Fruit fly (Drosophila melanogaster): ENCODE results near the gene CG42523.

The CG42523 gene

dm6 chr2L:4794524-4794804 is 31.8 kb downstream of the CG42523 start, which contains the start of gene CG3294 (continued):
- TF ChIP-seq BEAF-32 (GFP tag; optimal IDR thresholded peaks at IDR 0.05) (peak; percentile 26), CG10366 (GFP tag; IDR thresholded peaks at IDR 0.05) (peak; percentile 73), CG1603 (tag; optimal IDR thresholded peaks at IDR 0.05) (no peak), E2f2 (GFP tag; IDR thresholded peaks at IDR 0.05) (peak; percentile 54), phol (tag; optimal IDR thresholded peaks at IDR 0.05) (peak; percentile 14), inv (GFP tag; IDR thresholded peaks at IDR 0.05; ENCODE audit: partially characterized antibody) (no peak), emc (GFP tag; optimal IDR thresholded peaks at IDR 0.05) (no peak)

dm6 chr2L:4797643-4798042 is 34.9 kb downstream of the CG42523 start:
- TF ChIP-seq Six4 (GFP tag; optimal IDR thresholded peaks at IDR 0.05) (no peak), ash1 (GFP tag; optimal IDR thresholded peaks at IDR 0.05) (no peak), Hr78 (GFP tag; optimal IDR thresholded peaks at IDR 0.05) (peak in 1 of 2 experiments; percentile 29), CG13287 (GFP tag; IDR thresholded peaks at IDR 0.05; ENCODE audit: partially characterized antibody) (no peak), CG4730 (GFP tag; IDR thresholded peaks at IDR 0.05) (no peak), Drgx (GFP tag; IDR thresholded peaks at IDR 0.05) (peak; percentile 73), CG12659 (GFP tag; optimal IDR thresholded peaks at IDR 0.05) (no peak), ken (GFP tag; IDR thresholded peaks at IDR 0.05) (no peak), CG3726 (GFP tag; IDR thresholded peaks at IDR 0.05) (no peak), CG5180 (GFP tag; optimal IDR thresholded peaks at IDR 0.05) (no peak), Meics (GFP tag; optimal IDR thresholded peaks at IDR 0.05) (no peak), sens (GFP tag) (peak; percentile 59), CG4424 (GFP tag; optimal IDR thresholded peaks at IDR 0.05) (peak; percentile 39), crc (GFP tag; optimal IDR thresholded peaks at IDR 0.05) (no peak), CG1832 (GFP tag; optimal IDR thresholded peaks at IDR 0.05) (no peak), phol (tag; optimal IDR thresholded peaks at IDR 0.05) (peak; percentile 29), lov (optimal IDR thresholded peaks at IDR 0.05) (no peak), lov (GFP tag; IDR thresholded peaks at IDR 0.05) (no peak), Xrp1 (GFP tag; IDR thresholded peaks at IDR 0.05) (peak; percentile 53), trem (tag; optimal IDR thresholded peaks at IDR 0.05) (peak; percentile 1), Asciz (GFP tag; optimal IDR thresholded peaks at IDR 0.05) (peak; percentile 18), Awh (GFP tag; IDR thresholded peaks at IDR 0.05) (0 out of 2 replicates have a peak, but pooled peaks have one; percentile 17), CG17385 (GFP tag; optimal IDR thresholded peaks at IDR 0.05) (no peak), HLH54F (GFP tag; optimal IDR thresholded peaks at IDR 0.05) (no peak), nmo (GFP tag; optimal IDR thresholded peaks at IDR 0.05) (no peak), CG12071 (GFP tag; optimal IDR thresholded peaks at IDR 0.05) (no peak), CG15073 (GFP tag; optimal IDR thresholded peaks at IDR 0.05) (no peak), stc (GFP tag; IDR thresholded peaks at IDR 0.05) (no peak), CG11695 (GFP tag; IDR thresholded peaks at IDR 0.05) (no peak), grn (GFP tag; optimal IDR thresholded peaks at IDR 0.05) (no peak), bsh (GFP tag; optimal IDR thresholded peaks at IDR 0.05) (no peak), tx (GFP tag; optimal IDR thresholded peaks at IDR 0.05) (no peak), tin (GFP tag; optimal IDR thresholded peaks at IDR 0.05) (no peak), CG4328 (GFP tag; optimal IDR thresholded peaks at IDR 0.05) (no peak), CG14710 (tag; optimal IDR thresholded peaks at IDR 0.05) (peak; percentile 27), Hr39 (optimal IDR thresholded peaks at IDR 0.05) (no peak), tll (GFP tag; optimal IDR thresholded peaks at IDR 0.05) (no peak), CG12299 (tag; optimal IDR thresholded peaks at IDR 0.05) (no peak), pita (GFP tag; optimal IDR thresholded peaks at IDR 0.05) (no peak), CG17802 (tag; optimal IDR thresholded peaks at IDR 0.05) (no peak), CG17361 (GFP tag; IDR thresholded peaks at IDR 0.05) (0 out of 3 replicates have a peak, but pooled peaks have one; percentile 16), yki (optimal IDR thresholded peaks at IDR 0.05) (no peak), Taf1 (GFP tag; IDR thresholded peaks at IDR 0.05) (no peak), nom (GFP tag; optimal IDR thresholded peaks at IDR 0.05) (peak; percentile 8), CG10462 (GFP tag; optimal IDR thresholded peaks at IDR 0.05) (no peak)

All from whole organism, embryonic.